Worm (Caenorhabditis elegans) whole organism, mixed stage, embryonic: ENCODE data around the gene nhr-47.

Source experiments
- blmp-1 ChIP-seq: fragments of 150-350 bp; optimal IDR thresholded peaks from 2 replicates; lab custom pipeline; 2014; ENCODE audit warnings: missing biosample characterization, missing genetic modification characterization
- ceh-83 ChIP-seq: fragments of 200-800 bp; sonication (Bioruptor generic); optimal IDR thresholded peaks from 2 replicates; lab custom pipeline; 2018; ENCODE audit warnings: mild to moderate bottlenecking, missing genetic modification characterization, missing compliant biosample characterization
- drap-1 ChIP-seq: fragments of 200-800 bp; sonication (Bioruptor generic); optimal IDR thresholded peaks from 3 replicates; lab custom pipeline; 2018; ENCODE audit warnings: mild to moderate bottlenecking, missing genetic modification characterization, missing compliant biosample characterization
- elt-3 ChIP-seq: fragments of 150-350 bp; optimal IDR thresholded peaks from 2 replicates; lab custom pipeline; 2014; ENCODE audit warnings: missing biosample characterization, missing genetic modification characterization
- lsy-2 ChIP-seq: fragments of 150-350 bp; optimal IDR thresholded peaks from 2 replicates; lab custom pipeline; 2014; ENCODE audit warnings: missing biosample characterization, missing genetic modification characterization
- mab-5 ChIP-seq: fragments of 150-350 bp; optimal IDR thresholded peaks from 2 replicates; lab custom pipeline; 2014; ENCODE audit warnings: missing biosample characterization, missing genetic modification characterization
- nhr-28 ChIP-seq: fragments of 150-350 bp; optimal IDR thresholded peaks from 2 replicates; lab custom pipeline; 2014; ENCODE audit warnings: missing biosample characterization, missing genetic modification characterization
- nhr-76 ChIP-seq: sonication (generic microtip); optimal IDR thresholded peaks from 2 replicates; lab custom pipeline; 2017; ENCODE audit warnings: missing biosample characterization, missing genetic modification characterization
- snpc-4 ChIP-seq: fragments of 150-350 bp; optimal IDR thresholded peaks from 2 replicates; lab custom pipeline; 2014; ENCODE audit warnings: missing biosample characterization, missing genetic modification characterization

ce11 chrV:5527694-5528093 is 22.6 kb downstream of the nhr-47 start:
- TF ChIP-seq drap-1 (GFP tag; lab: Kevin White, UChicago) (no peak), snpc-4 (tag; lab: Kevin White, UChicago) (no peak), mab-5 (tag; lab: Kevin White, UChicago) (no peak), ceh-83 (GFP tag; lab: Kevin White, UChicago) (no peak), nhr-76 (tag; lab: Kevin White, UChicago) (no peak), elt-3 (no peak), lsy-2 (tag; lab: Kevin White, UChicago) (no peak), blmp-1 (tag; lab: Kevin White, UChicago) (no peak), nhr-28 (tag; lab: Kevin White, UChicago) (no peak)
